Worm (Caenorhabditis elegans) whole organism, L1 larva: Measurements from ENCODE around the gene srx-59.

Experiments used
- F16B12.6 ChIP-seq: fragments of 150-350 bp; optimal IDR thresholded peaks from 2 replicates; lab custom pipeline; 2014; ENCODE audit warnings: missing biosample characterization, missing genetic modification characterization
- aha-1 ChIP-seq: fragments of 150-350 bp; optimal IDR thresholded peaks from 2 replicates; lab custom pipeline; 2014; ENCODE audit warnings: missing biosample characterization, missing genetic modification characterization
- ceh-82 ChIP-seq, 3 experiments: fragments of 150-350 bp in 1 of 3; sonication (generic microtip) in 2 of 3; optimal IDR thresholded peaks; 2 replicates each; lab custom pipeline; 2014 to 2017; ENCODE audit warnings: missing biosample characterization in 3 of 3, missing genetic modification characterization in 3 of 3
- egl-27 ChIP-seq, 2 experiments: fragments of 150-350 bp in 1 of 2; sonication (generic microtip); optimal IDR thresholded peaks; 3 replicates each; lab custom pipeline; 2017 to 2018; ENCODE audit warnings: missing biosample characterization in 2 of 2, missing genetic modification characterization in 2 of 2, missing genetic modification reagents in 2 of 2
- elt-3 ChIP-seq, 6 experiments: fragments of 150-350 bp in 1 of 6; sonication (generic microtip); optimal IDR thresholded peaks; 2 replicates each; lab custom pipeline; 2017 to 2018; ENCODE audit warnings: missing biosample characterization in 6 of 6, missing genetic modification characterization in 6 of 6, inconsistent platforms in 1 of 6
- lin-35 ChIP-seq, 2 experiments: fragments of 150-350 bp; optimal IDR thresholded peaks; 2 replicates each; lab custom pipeline; 2014; ENCODE audit warnings: missing biosample characterization in 2 of 2, missing genetic modification characterization in 2 of 2, missing genetic modification reagents in 2 of 2
- mep-1 ChIP-seq: fragments of 150-350 bp; optimal IDR thresholded peaks from 2 replicates; lab custom pipeline; 2014; ENCODE audit warnings: missing biosample characterization, missing genetic modification characterization
- pqm-1 ChIP-seq: sonication (generic microtip); optimal IDR thresholded peaks from 3 replicates; lab custom pipeline; 2017; ENCODE audit warnings: missing biosample characterization, missing genetic modification characterization
- skn-1 ChIP-seq: fragments of 150-350 bp; optimal IDR thresholded peaks from 2 replicates; lab custom pipeline; 2014; ENCODE audit warnings: missing biosample characterization, missing genetic modification characterization
- snpc-4 ChIP-seq: fragments of 150-350 bp; optimal IDR thresholded peaks from 2 replicates; lab custom pipeline; 2014; ENCODE audit warnings: missing biosample characterization, missing genetic modification characterization
- unc-130 ChIP-seq: fragments of 150-350 bp; optimal IDR thresholded peaks from 2 replicates; lab custom pipeline; 2017; ENCODE audit warnings: missing biosample characterization, missing genetic modification characterization, inconsistent platforms
- unc-62 ChIP-seq: fragments of 150-350 bp; optimal IDR thresholded peaks from 2 replicates; lab custom pipeline; 2014; ENCODE audit warnings: missing biosample characterization, missing genetic modification reagents, missing genetic modification characterization

DNA sequence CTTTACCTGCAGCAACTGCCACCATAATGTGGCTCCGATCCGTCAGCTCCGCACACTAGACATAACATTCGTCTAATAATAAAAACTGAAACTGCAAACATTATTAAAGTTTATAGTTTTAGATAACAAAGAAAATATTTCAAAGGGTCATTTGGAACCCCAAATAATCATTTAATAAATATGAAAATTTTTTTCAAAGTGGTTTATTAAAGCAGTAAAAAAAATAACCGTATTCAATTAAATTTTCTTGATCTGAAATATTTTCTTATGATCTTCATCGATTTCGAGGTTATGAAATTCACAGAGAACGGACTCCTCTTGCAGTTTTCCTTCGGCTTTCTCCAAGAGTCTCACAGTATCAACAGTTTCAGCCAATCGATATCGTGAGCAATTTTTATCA, 14.3 kb downstream of the srx-59 start, which contains the start of gene nhr-163:
- no peak for TF ChIP-seq pqm-1 (tag; lab: Kevin White, UChicago)
- no peak for TF ChIP-seq snpc-4 (tag; lab: Kevin White, UChicago)
- no peak for TF ChIP-seq lin-35 (GFP tag; optimal IDR thresholded peaks at IDR 0.05; lab: Kevin White, UChicago)
- TF ChIP-seq egl-27 (tag; optimal IDR thresholded peaks at IDR 0.05; lab: Kevin White, UChicago) = no peak
- no peak for TF ChIP-seq aha-1 (tag; lab: Kevin White, UChicago)
- TF ChIP-seq unc-130 = no peak
- no peak for TF ChIP-seq ceh-82 (tag; optimal IDR thresholded peaks at IDR 0.05; lab: Kevin White, UChicago)
- TF ChIP-seq F16B12.6 (tag; lab: Kevin White, UChicago) = no peak
- no peak for TF ChIP-seq mep-1 (tag; lab: Kevin White, UChicago)
- no peak for TF ChIP-seq unc-62 (GFP tag; lab: Kevin White, UChicago)
- TF ChIP-seq skn-1 (tag; lab: Kevin White, UChicago) = no peak
- no peak for TF ChIP-seq elt-3 (tag; optimal IDR thresholded peaks at IDR 0.05; lab: Kevin White, UChicago)
